Fruit fly (Drosophila melanogaster) whole organism, wandering third instar larva: Measurements from ENCODE around the gene Hsp27.

Source experiments
- Hr78 ChIP-seq: fragments of >200 bp; optimal IDR thresholded peaks from 2 replicates; lab custom pipeline; 2017; ENCODE audit warnings: missing biosample characterization, missing genetic modification characterization
- Myc ChIP-seq: fragments of >200 bp; optimal IDR thresholded peaks from 2 replicates; lab custom pipeline; 2017
- OdsH ChIP-seq: fragments of 200-800 bp; sonication (Bioruptor generic); optimal IDR thresholded peaks from 2 replicates; lab custom pipeline; 2016; ENCODE audit warnings: missing biosample characterization, mild to moderate bottlenecking, missing genetic modification characterization
- Vsx2 ChIP-seq: fragments of 200-300, 225-300 bp; sonication (Bioruptor generic); optimal IDR thresholded peaks from 2 replicates; lab custom pipeline; 2018; ENCODE audit warnings: missing biosample characterization, missing genetic modification characterization; ENCODE audit not compliant: partially characterized antibody
- brk ChIP-seq: fragments of 200-800 bp; sonication (Bioruptor generic); optimal IDR thresholded peaks from 2 replicates; lab custom pipeline; 2016; ENCODE audit warnings: missing biosample characterization, mild to moderate bottlenecking, missing genetic modification characterization
- fru ChIP-seq: fragments of 200-800 bp; sonication (Bioruptor generic); optimal IDR thresholded peaks from 3 replicates; lab custom pipeline; 2016; ENCODE audit warnings: missing biosample characterization, mild to moderate bottlenecking, missing genetic modification characterization
- pan ChIP-seq: fragments of >200 bp; optimal IDR thresholded peaks from 2 replicates; lab custom pipeline; 2017
- sage ChIP-seq: fragments of 200-800 bp; sonication (Bioruptor generic); optimal IDR thresholded peaks from 2 replicates; lab custom pipeline; 2016; ENCODE audit warnings: missing biosample characterization, mild to moderate bottlenecking, missing genetic modification characterization
- woc ChIP-seq: sonication (Bioruptor generic); optimal IDR thresholded peaks from 2 replicates; lab custom pipeline; 2016; ENCODE audit warnings: missing biosample characterization, mild to moderate bottlenecking, missing genetic modification characterization

dm6 chr3L:9367431-9367867, 16.4 kb upstream of the Hsp27 start:
- TF ChIP-seq pan (lab: Kevin White, UChicago) (no peak), fru (no peak), brk (GFP tag; lab: Kevin White, UChicago) (no peak), Myc (lab: Kevin White, UChicago) (no peak), OdsH (GFP tag; lab: Kevin White, UChicago) (no peak), Vsx2 (GFP tag; lab: Kevin White, UChicago) (no peak), woc (no peak), Hr78 (GFP tag; lab: Kevin White, UChicago) (no peak), sage (no peak)
